Fruit fly (Drosophila melanogaster): ENCODE measurements around the gene Shab.

The Shab gene

DNA sequence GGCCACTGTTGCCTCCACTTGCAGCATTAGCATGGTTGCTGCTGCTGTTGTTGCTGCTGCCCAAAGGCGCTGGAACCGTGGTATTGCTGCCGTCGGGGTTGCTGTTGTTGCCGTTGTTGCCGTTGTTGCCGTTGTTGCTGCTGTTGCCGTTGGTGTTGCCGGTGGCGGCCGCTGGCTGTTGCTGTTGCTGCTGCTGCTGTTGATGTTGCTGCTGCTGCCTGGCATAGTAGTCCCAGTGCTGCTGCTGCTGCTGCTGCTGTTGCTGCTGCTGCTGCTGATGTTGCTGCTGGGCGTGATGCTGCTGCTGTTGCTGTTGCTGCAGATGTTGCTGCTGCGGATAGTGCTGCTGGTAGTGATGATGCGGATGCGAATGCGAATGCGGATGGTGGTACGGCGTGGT lies 23.7 kb upstream of the Shab start:
- peak; percentile 73 for TF ChIP-seq CG8478 (optimal IDR thresholded peaks at IDR 0.05)
- TF ChIP-seq Asciz (GFP tag; optimal IDR thresholded peaks at IDR 0.05), result no peak
- TF ChIP-seq E2f2 (GFP tag; IDR thresholded peaks at IDR 0.05), result no peak
- no peak for TF ChIP-seq cwo (GFP tag; optimal IDR thresholded peaks at IDR 0.05)
- no peak for TF ChIP-seq p53 (GFP tag; optimal IDR thresholded peaks at IDR 0.05)
- peak in 1 of 2 experiments; percentile 86 for TF ChIP-seq Dfd (GFP tag; optimal IDR thresholded peaks at IDR 0.05)
- TF ChIP-seq CG4854 (GFP tag; optimal IDR thresholded peaks at IDR 0.05), result no peak
- TF ChIP-seq CG11504 (tag; optimal IDR thresholded peaks at IDR 0.05), result peak; percentile 54
- 0 out of 2 replicates have a peak, but pooled peaks have one; percentile 2 for TF ChIP-seq slbo (GFP tag; IDR thresholded peaks at IDR 0.05)
- TF ChIP-seq ttk (GFP tag; IDR thresholded peaks at IDR 0.05), result no peak

DNA sequence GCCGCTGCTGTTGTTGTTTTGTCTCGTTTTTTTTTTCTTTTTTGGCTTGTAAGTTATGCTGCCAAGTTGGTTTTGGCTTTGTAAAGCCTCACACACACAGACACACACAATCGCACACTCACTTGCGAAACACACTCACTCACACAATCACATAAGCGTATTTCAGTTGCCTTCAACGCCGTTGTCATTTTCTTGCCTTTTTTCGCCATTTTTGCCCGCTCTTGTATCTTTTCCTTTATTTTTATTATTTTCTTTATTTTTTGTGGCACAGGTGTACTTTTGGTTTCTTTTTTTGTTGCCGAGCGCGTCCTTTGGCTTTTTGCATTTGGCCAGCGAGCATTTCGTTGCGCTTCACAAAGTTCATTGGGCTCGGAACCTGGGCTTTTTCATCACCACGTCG lies 21.8 kb upstream of the Shab start:
- peak in 1 of 2 experiments; percentile 31 for TF ChIP-seq bsh (GFP tag; optimal IDR thresholded peaks at IDR 0.05)
- TF ChIP-seq nom (GFP tag; optimal IDR thresholded peaks at IDR 0.05), result peak; percentile 92
- TF ChIP-seq lola (GFP tag; optimal IDR thresholded peaks at IDR 0.05), result no peak
- TF ChIP-seq wek (GFP tag; optimal IDR thresholded peaks at IDR 0.05), result no peak

DNA sequence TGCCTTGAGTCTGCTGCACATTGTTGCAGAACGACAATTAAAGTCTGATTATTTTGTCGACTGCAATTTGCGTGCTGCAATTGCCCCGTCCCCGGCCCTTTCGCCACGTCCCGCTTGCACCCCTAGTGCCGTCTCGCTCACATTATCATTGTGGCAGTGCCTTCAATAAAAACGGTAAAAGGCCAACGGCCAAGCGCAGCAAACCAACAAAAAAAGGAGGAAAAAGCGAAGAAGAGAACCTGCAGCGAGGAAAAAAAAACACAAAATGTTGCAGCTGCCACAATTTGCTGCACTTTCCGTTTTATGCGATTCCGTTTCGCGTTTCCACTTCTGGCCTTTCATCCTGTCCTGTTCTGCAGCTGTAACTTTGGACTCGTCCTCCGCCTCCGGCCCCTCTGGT lies 20.8 kb upstream of the Shab start:
- no peak for TF ChIP-seq tup (GFP tag; optimal IDR thresholded peaks at IDR 0.05)
- TF ChIP-seq nom (GFP tag; optimal IDR thresholded peaks at IDR 0.05), result peak; percentile 34
- TF ChIP-seq grn (GFP tag; optimal IDR thresholded peaks at IDR 0.05), result no peak
- TF ChIP-seq Hr78 (GFP tag; optimal IDR thresholded peaks at IDR 0.05), result no peak
- no peak for TF ChIP-seq CG7987 (GFP tag; optimal IDR thresholded peaks at IDR 0.05)
- no peak for TF ChIP-seq CG17361 (GFP tag; IDR thresholded peaks at IDR 0.05)
- TF ChIP-seq Ada2b (GFP tag; IDR thresholded peaks at IDR 0.05), result no peak
- TF ChIP-seq pum (GFP tag; optimal IDR thresholded peaks at IDR 0.05), result no peak
- TF ChIP-seq dimm (GFP tag; IDR thresholded peaks at IDR 0.05), result no peak
- no peak for TF ChIP-seq CG11504 (tag; optimal IDR thresholded peaks at IDR 0.05)
- no peak for TF ChIP-seq sr (GFP tag; IDR thresholded peaks at IDR 0.05)
- TF ChIP-seq CG1832 (GFP tag; optimal IDR thresholded peaks at IDR 0.05), result peak; percentile 34

DNA sequence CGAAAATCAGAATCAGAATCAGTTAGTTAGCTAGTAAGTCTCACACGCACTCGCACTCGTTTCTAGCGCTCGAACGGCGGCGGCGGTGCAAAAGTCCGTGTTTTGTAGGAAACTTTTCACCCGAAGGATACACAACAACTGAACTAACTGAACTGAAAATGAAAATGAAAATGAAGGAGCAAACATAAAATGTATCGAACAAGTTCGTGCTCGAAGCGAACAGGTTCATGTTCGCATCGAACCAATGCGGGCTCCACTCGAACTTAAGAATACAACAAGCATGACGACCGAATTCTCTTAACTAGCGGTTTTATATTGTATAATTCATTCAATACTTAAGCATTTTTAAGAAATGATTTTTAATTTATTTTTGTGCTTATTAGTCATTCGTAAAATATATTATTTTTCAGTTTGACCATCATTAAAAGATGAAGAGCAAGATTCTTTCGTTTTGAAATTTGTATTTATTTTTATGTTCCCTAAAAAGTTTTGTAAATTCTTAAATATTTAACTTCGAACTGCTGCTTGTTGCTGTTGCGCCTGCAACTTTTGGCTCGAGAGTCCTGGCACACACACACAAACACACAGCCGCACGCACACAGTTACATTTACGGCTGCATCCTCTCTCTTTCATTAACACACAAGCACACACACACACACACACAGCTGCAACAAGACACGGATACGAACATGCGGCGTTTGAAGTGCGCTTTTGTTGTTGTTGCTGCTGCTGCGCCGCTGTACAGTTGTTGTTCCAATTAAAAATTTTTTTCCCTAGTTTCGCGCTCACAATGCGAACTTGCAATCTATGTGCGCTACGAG lies 15.6 kb upstream of the Shab start, which contains the start of gene Tet:
Gene Tet, minus strand, starts transcription at position 154 of the 822 bp plus-strand sequence.
- TF ChIP-seq cg (GFP tag; optimal IDR thresholded peaks at IDR 0.05) (peak; percentile 78), CG5180 (GFP tag; optimal IDR thresholded peaks at IDR 0.05) (peak; percentile 98), gce (GFP tag; IDR thresholded peaks at IDR 0.05) (no peak), Pdp1 (GFP tag; optimal IDR thresholded peaks at IDR 0.05) (no peak), CG2199 (GFP tag; IDR thresholded peaks at IDR 0.05) (peak; percentile 38; the same call in 1 of the 3 replicates), tna (GFP tag; IDR thresholded peaks at IDR 0.05; ENCODE audit: partially characterized antibody) (0 out of 2 replicates have a peak, but pooled peaks have one; percentile 10), chm (GFP tag; IDR thresholded peaks at IDR 0.05) (0 out of 2 replicates have a peak, but pooled peaks have one; percentile 2), ERR (GFP tag; optimal IDR thresholded peaks at IDR 0.05) (no peak), tin (GFP tag; optimal IDR thresholded peaks at IDR 0.05) (no peak), Mes4 (GFP tag; optimal IDR thresholded peaks at IDR 0.05) (no peak), z (GFP tag; IDR thresholded peaks at IDR 0.05) (0 out of 3 replicates have a peak, but pooled peaks have one; percentile 44), Dfd (GFP tag; optimal IDR thresholded peaks at IDR 0.05) (peak in 1 of 2 experiments; percentile 76), trem (tag; optimal IDR thresholded peaks at IDR 0.05) (peak; percentile 10), Jarid2 (GFP tag; optimal IDR thresholded peaks at IDR 0.05) (peak; percentile 71), CG4360 (GFP tag; IDR thresholded peaks at IDR 0.05) (peak; percentile 96), unpg (GFP tag; optimal IDR thresholded peaks at IDR 0.05) (no peak), lov (optimal IDR thresholded peaks at IDR 0.05) (no peak), lov (GFP tag; IDR thresholded peaks at IDR 0.05) (no peak)

All from whole organism, embryonic.